Fruit fly (Drosophila melanogaster): Measurements from ENCODE around the gene Edem1.
A peak's percentile ranks its signal among the peaks of the same experiment; 100 is the strongest.

Gene Edem1

dm6 chrX:1947178-1947872 is 38.7 kb upstream of the Edem1 start (continued):
- TF ChIP-seq HLH54F (GFP tag; optimal IDR thresholded peaks at IDR 0.05) = peak; percentile 90
- peak; percentile 95 for TF ChIP-seq CG3726 (GFP tag; IDR thresholded peaks at IDR 0.05)
- TF ChIP-seq CG12071 (GFP tag; optimal IDR thresholded peaks at IDR 0.05) = peak; percentile 95
- no peak for TF ChIP-seq ato (GFP tag; IDR thresholded peaks at IDR 0.05; ENCODE audit: partially characterized antibody)
- TF ChIP-seq Abd-B (GFP tag; optimal IDR thresholded peaks at IDR 0.05) = peak; percentile 91
- TF ChIP-seq CG1832 (GFP tag; optimal IDR thresholded peaks at IDR 0.05) = no peak
- TF ChIP-seq CG17829 (tag; optimal IDR thresholded peaks at IDR 0.05) = peak; percentile 98
- TF ChIP-seq h (optimal IDR thresholded peaks at IDR 0.05) = no peak
- peak; percentile 84 for TF ChIP-seq ERR (GFP tag; optimal IDR thresholded peaks at IDR 0.05)
- TF ChIP-seq nerfin-2 (GFP tag; IDR thresholded peaks at IDR 0.05; ENCODE audit: partially characterized antibody) = no peak
- peak; percentile 93 for TF ChIP-seq CG8359 (GFP tag; optimal IDR thresholded peaks at IDR 0.05; ENCODE audit: borderline replicate concordance)
- peak; percentile 98 for TF ChIP-seq CG2875 (GFP tag; optimal IDR thresholded peaks at IDR 0.05)
- peak; percentile 99 for TF ChIP-seq CG1529 (GFP tag; optimal IDR thresholded peaks at IDR 0.05)
- peak; percentile 86 for TF ChIP-seq CG2889 (GFP tag; IDR thresholded peaks at IDR 0.05)
- peak; percentile 79 for TF ChIP-seq p53 (GFP tag; optimal IDR thresholded peaks at IDR 0.05)
- peak; percentile 98 for TF ChIP-seq CG31441 (GFP tag; IDR thresholded peaks at IDR 0.05)
- TF ChIP-seq amos (GFP tag; IDR thresholded peaks at IDR 0.05; ENCODE audit: partially characterized antibody) = no peak
- peak; percentile 57 for TF ChIP-seq schlank (tag; optimal IDR thresholded peaks at IDR 0.05)
- TF ChIP-seq CG12744 (GFP tag; optimal IDR thresholded peaks at IDR 0.05) = peak; percentile 91
- peak; percentile 96 for TF ChIP-seq CG4820 (GFP tag; optimal IDR thresholded peaks at IDR 0.05)
- TF ChIP-seq Spps (tag; optimal IDR thresholded peaks at IDR 0.05) = peak; percentile 98
- no peak for TF ChIP-seq pan (optimal IDR thresholded peaks at IDR 0.05)
- peak in 1 of 2 experiments; percentile 97 for TF ChIP-seq pan (GFP tag; optimal IDR thresholded peaks at IDR 0.05 in 1 of 2, IDR thresholded peaks at IDR 0.05 in 1 of 2)
- TF ChIP-seq CG6689 (GFP tag; IDR thresholded peaks at IDR 0.05) = peak; percentile 97
- peak; percentile 94 for TF ChIP-seq gt (GFP tag; IDR thresholded peaks at IDR 0.05)
- TF ChIP-seq ttk (GFP tag; IDR thresholded peaks at IDR 0.05) = peak; percentile 97
- TF ChIP-seq stwl (tag; optimal IDR thresholded peaks at IDR 0.05) = peak; percentile 82
- peak; percentile 90 for TF ChIP-seq Hr3 (GFP tag; optimal IDR thresholded peaks at IDR 0.05)
- peak; percentile 97 for TF ChIP-seq CG15696 (tag; optimal IDR thresholded peaks at IDR 0.05)
- TF ChIP-seq mld (GFP tag; IDR thresholded peaks at IDR 0.05; ENCODE audit: partially characterized antibody) = no peak
- TF ChIP-seq Antp (GFP tag; optimal IDR thresholded peaks at IDR 0.05) = peak; percentile 95
- no peak for TF ChIP-seq Doc2 (GFP tag; IDR thresholded peaks at IDR 0.05)
- peak; percentile 90 for TF ChIP-seq CG14014 (GFP tag; IDR thresholded peaks at IDR 0.05)
- TF ChIP-seq nom (GFP tag; optimal IDR thresholded peaks at IDR 0.05) = peak; percentile 91
- peak; percentile 82 for TF ChIP-seq zfh2 (GFP tag; optimal IDR thresholded peaks at IDR 0.05)
- peak; percentile 92 for TF ChIP-seq dimm (GFP tag; IDR thresholded peaks at IDR 0.05)
- peak; percentile 99 for TF ChIP-seq CG10979 (tag; optimal IDR thresholded peaks at IDR 0.05)
- peak; percentile 86 for TF ChIP-seq NFAT (GFP tag; IDR thresholded peaks at IDR 0.05)
- TF ChIP-seq Mes4 (GFP tag; optimal IDR thresholded peaks at IDR 0.05) = peak; percentile 96
- peak; percentile 87 for TF ChIP-seq pros (GFP tag; optimal IDR thresholded peaks at IDR 0.05)
- TF ChIP-seq Fer2 (tag; optimal IDR thresholded peaks at IDR 0.05) = peak; percentile 84
- peak; percentile 93 for TF ChIP-seq crc (GFP tag; optimal IDR thresholded peaks at IDR 0.05)
- TF ChIP-seq Hmr (GFP tag; optimal IDR thresholded peaks at IDR 0.05) = peak; percentile 88
- TF ChIP-seq Ravus (GFP tag; IDR thresholded peaks at IDR 0.05) = peak; percentile 67
- peak; percentile 88 for TF ChIP-seq CG13624 (GFP tag; optimal IDR thresholded peaks at IDR 0.05)
- peak; percentile 73 for TF ChIP-seq rib (GFP tag; IDR thresholded peaks at IDR 0.05)
- TF ChIP-seq CG16815 (GFP tag; optimal IDR thresholded peaks at IDR 0.05) = peak; percentile 94
- TF ChIP-seq ssp (GFP tag; IDR thresholded peaks at IDR 0.05) = peak; percentile 85
- peak; percentile 77 for TF ChIP-seq CG9215 (GFP tag; IDR thresholded peaks at IDR 0.05)
- TF ChIP-seq Dad (GFP tag; optimal IDR thresholded peaks at IDR 0.05) = peak; percentile 90
